Fruit fly (Drosophila melanogaster) whole organism: ENCODE data around the gene cype.

ENCODE experiments used
- CG8478 ChIP-seq: fragments of >200 bp; optimal IDR thresholded peaks from 2 replicates; lab custom pipeline; 2018; ENCODE audit warnings: inconsistent platforms
- Dll ChIP-seq: fragments of >200 bp; optimal IDR thresholded peaks from 2 replicates; lab custom pipeline; 2017
- pan ChIP-seq: fragments of >200 bp; optimal IDR thresholded peaks from 2 replicates; lab custom pipeline; 2017
- psq ChIP-seq: fragments of >200 bp; optimal IDR thresholded peaks from 2 replicates; lab custom pipeline; 2017
- usp ChIP-seq: fragments of >200 bp; optimal IDR thresholded peaks from 2 replicates; lab custom pipeline; 2017; ENCODE audit warnings: missing biosample characterization, missing genetic modification characterization, mixed read lengths

DNA sequence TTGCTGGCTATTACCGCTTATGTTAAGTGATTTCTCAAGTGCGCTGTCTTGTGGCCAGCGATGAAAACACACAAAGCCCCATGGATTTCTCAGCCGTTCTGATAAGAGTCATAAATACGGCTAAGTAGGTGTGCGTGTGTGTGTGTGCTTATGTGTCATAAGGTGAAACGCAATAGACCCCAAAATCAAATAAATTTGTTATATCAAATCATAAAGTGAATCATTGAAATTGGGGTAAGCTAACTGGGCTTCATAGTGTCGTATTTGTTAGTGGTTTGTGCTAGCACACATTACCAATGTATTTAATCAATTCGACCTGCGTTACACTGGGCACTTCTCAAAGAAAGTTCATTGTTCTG lies 27.4 kb upstream of the cype start:
- no peak for TF ChIP-seq pan
- no peak for TF ChIP-seq CG8478 (lab: Kevin White, UChicago)
- TF ChIP-seq usp (GFP tag; lab: Kevin White, UChicago), result no peak
- no peak for TF ChIP-seq psq (lab: Kevin White, UChicago)
- TF ChIP-seq Dll (lab: Kevin White, UChicago), result no peak
